Fruit fly (Drosophila melanogaster): ENCODE results near the gene JhI-21.

JhI-21 gene

DNA sequence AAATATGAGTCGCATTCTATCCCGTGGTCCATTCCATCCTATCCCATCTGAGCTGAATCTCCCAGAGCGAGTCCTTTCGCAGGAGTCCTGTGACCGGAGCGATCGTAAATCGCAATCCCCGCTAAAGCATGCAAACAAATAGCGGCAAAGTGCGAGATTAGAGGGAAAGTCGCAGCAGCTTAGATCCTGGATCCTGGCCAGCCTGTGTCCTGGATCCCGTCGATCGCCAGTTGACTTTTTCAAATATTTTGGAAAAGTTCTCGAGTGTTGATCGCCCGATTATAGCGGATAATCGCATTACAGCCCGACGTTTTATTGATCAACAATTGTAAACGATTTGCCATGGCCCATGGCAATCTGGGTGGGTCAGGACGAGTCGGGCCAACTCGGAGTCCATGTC, 33.3 kb upstream of the JhI-21 start:
- no peak for TF ChIP-seq Blimp-1 (GFP tag; optimal IDR thresholded peaks at IDR 0.05)
- TF ChIP-seq CG6813 (GFP tag; optimal IDR thresholded peaks at IDR 0.05), result no peak
- peak; percentile 33 for TF ChIP-seq cad (GFP tag; optimal IDR thresholded peaks at IDR 0.05)
- no peak for TF ChIP-seq CG13424 (tag; optimal IDR thresholded peaks at IDR 0.05)
- TF ChIP-seq cas (GFP tag; IDR thresholded peaks at IDR 0.05), result no peak
- TF ChIP-seq Aef1 (GFP tag; IDR thresholded peaks at IDR 0.05), result no peak
- peak in 1 of 2 experiments; percentile 94 for TF ChIP-seq tll (GFP tag; optimal IDR thresholded peaks at IDR 0.05)
- TF ChIP-seq Optix (GFP tag; IDR thresholded peaks at IDR 0.05), result no peak
- TF ChIP-seq bsh (GFP tag; optimal IDR thresholded peaks at IDR 0.05), result no peak
- no peak for TF ChIP-seq toy (GFP tag; IDR thresholded peaks at IDR 0.05)
- no peak for TF ChIP-seq unpg (GFP tag; optimal IDR thresholded peaks at IDR 0.05)
- no peak for TF ChIP-seq phol (tag; optimal IDR thresholded peaks at IDR 0.05)
- no peak for TF ChIP-seq Abd-B (GFP tag; optimal IDR thresholded peaks at IDR 0.05)
- no peak for TF ChIP-seq ERR (GFP tag; optimal IDR thresholded peaks at IDR 0.05)
- no peak for TF ChIP-seq Hand (GFP tag; optimal IDR thresholded peaks at IDR 0.05)
- TF ChIP-seq Scr (GFP tag; IDR thresholded peaks at IDR 0.05; ENCODE audit: partially characterized antibody), result no peak

DNA sequence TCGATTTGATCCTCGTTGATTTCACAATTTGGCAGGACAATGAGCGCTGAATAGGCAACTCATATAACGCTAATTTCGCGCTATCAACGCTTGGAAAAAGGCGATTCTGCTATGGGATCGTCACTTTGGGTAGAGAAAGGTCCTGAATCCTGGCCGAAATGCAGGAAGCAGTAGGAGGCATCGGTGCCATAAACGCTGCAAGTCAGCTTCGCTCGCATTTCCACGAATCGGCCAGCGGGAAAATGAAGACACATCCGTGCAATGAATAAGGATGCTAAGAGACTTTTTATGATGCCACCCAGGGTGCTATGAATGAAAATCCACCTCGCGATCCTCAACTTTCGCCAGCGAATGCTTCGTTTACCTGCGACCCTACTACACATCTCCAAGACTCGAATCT, 31.6 kb upstream of the JhI-21 start:
- TF ChIP-seq CG1602 (GFP tag; optimal IDR thresholded peaks at IDR 0.05) (no peak), CG12659 (GFP tag; optimal IDR thresholded peaks at IDR 0.05) (no peak), Dp (GFP tag; optimal IDR thresholded peaks at IDR 0.05) (no peak), otp (GFP tag; IDR thresholded peaks at IDR 0.05) (no peak), cad (GFP tag; optimal IDR thresholded peaks at IDR 0.05) (peak; percentile 98), row (GFP tag; IDR thresholded peaks at IDR 0.05) (no peak), zen (tag; optimal IDR thresholded peaks at IDR 0.05) (peak; percentile 39), CG30020 (tag; optimal IDR thresholded peaks at IDR 0.05) (no peak), tll (GFP tag; optimal IDR thresholded peaks at IDR 0.05) (peak in 1 of 2 experiments; percentile 69), CG11695 (GFP tag; IDR thresholded peaks at IDR 0.05) (no peak)

DNA sequence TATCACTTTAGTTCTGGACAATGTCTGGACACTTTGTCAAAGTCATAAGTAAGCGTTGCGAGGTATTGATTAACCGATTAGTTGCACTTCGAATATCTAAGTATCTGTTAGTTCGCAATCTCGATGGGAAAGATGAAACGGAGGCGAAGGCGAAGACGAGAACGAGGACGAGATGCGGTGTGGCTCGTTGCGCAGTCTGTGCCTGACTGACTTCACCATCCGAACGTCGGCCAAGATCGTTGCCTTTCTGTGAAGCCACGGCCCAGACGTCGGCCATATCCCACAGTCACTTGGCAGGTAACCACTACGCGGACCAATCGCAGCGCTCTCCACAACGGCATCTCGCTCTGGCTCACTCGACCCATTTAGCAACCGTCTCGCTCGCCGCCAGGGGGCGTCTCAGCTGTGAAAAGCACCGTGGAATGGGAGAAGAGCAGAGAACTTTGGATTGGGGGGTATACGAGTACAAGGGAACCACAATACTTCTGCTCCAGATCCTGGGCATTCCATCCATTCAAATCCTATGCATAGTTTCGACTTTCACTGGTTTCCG, 29.9 kb upstream of the JhI-21 start, which contains the start of gene prd:
Gene prd (minus strand): TSS at position 209 of the 553 bp plus-strand sequence.
- TF ChIP-seq mld (GFP tag; IDR thresholded peaks at IDR 0.05; ENCODE audit: partially characterized antibody) (0 out of 3 replicates have a peak, but pooled peaks have one; percentile 31), CTCF (GFP tag; optimal IDR thresholded peaks at IDR 0.05) (peak; percentile 88), zen2 (GFP tag; IDR thresholded peaks at IDR 0.05; ENCODE audit: partially characterized antibody) (peak; percentile 27; the same call in 1 of the 3 replicates), Mrtf (GFP tag; IDR thresholded peaks at IDR 0.05) (no peak), sisA (GFP tag; IDR thresholded peaks at IDR 0.05) (no peak), prd (optimal IDR thresholded peaks at IDR 0.05) (no peak), prd (GFP tag; IDR thresholded peaks at IDR 0.05) (peak; percentile 50; the same call in 1 of the 3 replicates), CG8478 (optimal IDR thresholded peaks at IDR 0.05) (peak; percentile 85), CG31441 (GFP tag; IDR thresholded peaks at IDR 0.05) (no peak), Nf-YB (GFP tag; optimal IDR thresholded peaks at IDR 0.05) (peak; percentile 98), CG2202 (tag; optimal IDR thresholded peaks at IDR 0.05) (no peak), tll (GFP tag; optimal IDR thresholded peaks at IDR 0.05) (peak in 1 of 2 experiments; percentile 91), CG17829 (tag; optimal IDR thresholded peaks at IDR 0.05) (peak; percentile 2), Jarid2 (GFP tag; optimal IDR thresholded peaks at IDR 0.05) (peak; percentile 36), bcd (GFP tag; optimal IDR thresholded peaks at IDR 0.05) (no peak), Dll (GFP tag; IDR thresholded peaks at IDR 0.05; ENCODE audit: partially characterized antibody) (peak; percentile 39; the same call in 1 of the 4 replicates), CG11560 (tag; IDR thresholded peaks at IDR 0.05) (no peak), Nf-YC (tag; optimal IDR thresholded peaks at IDR 0.05) (peak; percentile 97), CG15479 (GFP tag; optimal IDR thresholded peaks at IDR 0.05) (peak; percentile 76), chinmo (GFP tag; IDR thresholded peaks at IDR 0.05; ENCODE audit: partially characterized antibody) (0 out of 4 replicates have a peak, but pooled peaks have one; percentile 36), CG11247 (GFP tag; IDR thresholded peaks at IDR 0.05) (no peak), CG1832 (GFP tag; optimal IDR thresholded peaks at IDR 0.05) (peak; percentile 89), Nf-YA (GFP tag; IDR thresholded peaks at IDR 0.05) (peak; percentile 86)
